Fruit fly (Drosophila melanogaster) whole organism, embryonic: Measurements from ENCODE around the gene Grip128.
A peak's percentile ranks its signal among the peaks of the same experiment; 100 is the strongest.

ENCODE experiments used
- Asciz ChIP-seq: fragments of 200-800 bp; sonication (Bioruptor generic); optimal IDR thresholded peaks from 2 replicates; lab custom pipeline; 2017; ENCODE audit warnings: missing biosample characterization, mild to moderate bottlenecking, missing genetic modification characterization, missing genetic modification reagents
- Blimp-1 ChIP-seq: fragments of 200-800 bp; sonication (Bioruptor generic); optimal IDR thresholded peaks from 3 replicates; lab custom pipeline; 2018; ENCODE audit warnings: missing biosample characterization, missing genetic modification characterization, mild to moderate bottlenecking, moderate library complexity, missing genetic modification reagents
- CG10431 ChIP-seq: fragments of 200-800 bp; sonication (Bioruptor generic); optimal IDR thresholded peaks from 3 replicates; lab custom pipeline; 2018; ENCODE audit warnings: missing biosample characterization, mild to moderate bottlenecking, missing genetic modification characterization
- CG11504 ChIP-seq: fragments of 200-800 bp; sonication (Bioruptor generic); optimal IDR thresholded peaks from 3 replicates; lab custom pipeline; 2019; ENCODE audit warnings: missing biosample characterization, mild to moderate bottlenecking, missing genetic modification characterization, moderate library complexity
- CG14441 ChIP-seq: fragments of 200-800 bp; sonication (Bioruptor generic); IDR thresholded peaks from 2 replicates; pipeline ENCODE4 v1.3.6; 2022; ENCODE audit warnings: missing biosample characterization, missing genetic modification characterization
- CG15696 ChIP-seq: fragments of 200-800 bp; sonication (Bioruptor generic); optimal IDR thresholded peaks from 2 replicates; lab custom pipeline; 2019; ENCODE audit warnings: missing biosample characterization, mild to moderate bottlenecking, missing genetic modification characterization, moderate library complexity
- CG17361 ChIP-seq: fragments of 200-800 bp; sonication (Bioruptor generic); IDR thresholded peaks from 3 replicates; pipeline ENCODE4 v1.3.6; 2022; ENCODE audit warnings: missing biosample characterization, missing genetic modification characterization
- CG18599 ChIP-seq: fragments of 200-800 bp; sonication (Bioruptor generic); optimal IDR thresholded peaks from 3 replicates; lab custom pipeline; 2017; ENCODE audit warnings: missing biosample characterization, missing genetic modification characterization, mild to moderate bottlenecking, moderate library complexity, missing genetic modification reagents
- CG2202 ChIP-seq: fragments of 200-800 bp; sonication (Bioruptor generic); optimal IDR thresholded peaks from 2 replicates; lab custom pipeline; 2018; ENCODE audit warnings: missing biosample characterization, mild to moderate bottlenecking, missing genetic modification characterization
- CG2875 ChIP-seq: fragments of 200-800 bp; sonication (Bioruptor generic); optimal IDR thresholded peaks from 2 replicates; lab custom pipeline; 2017; ENCODE audit warnings: missing biosample characterization, mild to moderate bottlenecking, missing genetic modification characterization, missing genetic modification reagents
- CG32772 ChIP-seq: fragments of 200-800 bp; sonication (Bioruptor generic); IDR thresholded peaks from 2 replicates; pipeline ENCODE4 v1.3.6; 2022; ENCODE audit warnings: missing biosample characterization, missing genetic modification characterization
- CG33557 ChIP-seq: fragments of 200-800 bp; sonication (Bioruptor generic); optimal IDR thresholded peaks from 2 replicates; lab custom pipeline; 2019; ENCODE audit warnings: missing biosample characterization, mild to moderate bottlenecking, missing genetic modification characterization, moderate library complexity
- CG3407 ChIP-seq: fragments of 200-800 bp; sonication (Bioruptor generic); optimal IDR thresholded peaks from 2 replicates; lab custom pipeline; 2018; ENCODE audit warnings: missing biosample characterization, mild to moderate bottlenecking, missing genetic modification characterization
- CG3995 ChIP-seq: fragments of 200-800 bp; sonication (Bioruptor generic); optimal IDR thresholded peaks from 3 replicates; lab custom pipeline; 2016; ENCODE audit warnings: missing biosample characterization, missing genetic modification characterization
- CG4328 ChIP-seq: fragments of 200-800 bp; sonication (Bioruptor generic); optimal IDR thresholded peaks from 3 replicates; lab custom pipeline; 2017; ENCODE audit warnings: missing biosample characterization, missing genetic modification reagents, missing genetic modification characterization
- CG43689 ChIP-seq: fragments of 200-800 bp; sonication (Bioruptor generic); IDR thresholded peaks from 2 replicates; pipeline ENCODE4 v1.3.6; 2022; ENCODE audit warnings: missing biosample characterization, missing genetic modification characterization
- CG5180 ChIP-seq: fragments of 200-800 bp; sonication (Bioruptor generic); optimal IDR thresholded peaks from 3 replicates; lab custom pipeline; 2017; ENCODE audit warnings: missing biosample characterization, missing genetic modification characterization, mild to moderate bottlenecking, moderate library complexity, missing genetic modification reagents
- CG6683 ChIP-seq: fragments of 200-800 bp; sonication (Bioruptor generic); optimal IDR thresholded peaks from 2 replicates; lab custom pipeline; 2017; ENCODE audit warnings: missing biosample characterization, mild to moderate bottlenecking, missing genetic modification characterization, missing genetic modification reagents
- CG6813 ChIP-seq: fragments of 200-800 bp; sonication (Bioruptor generic); optimal IDR thresholded peaks from 2 replicates; lab custom pipeline; 2017; ENCODE audit warnings: missing biosample characterization, missing genetic modification characterization, mild to moderate bottlenecking, moderate library complexity, missing genetic modification reagents
- CG7786 ChIP-seq: fragments of 200-800 bp; sonication (Bioruptor generic); optimal IDR thresholded peaks from 2 replicates; lab custom pipeline; 2016; ENCODE audit warnings: missing biosample characterization, missing genetic modification characterization
- CG7839 ChIP-seq: fragments of 200-800 bp; sonication (Bioruptor generic); optimal IDR thresholded peaks from 3 replicates; lab custom pipeline; 2018; ENCODE audit warnings: missing biosample characterization, mild to moderate bottlenecking, missing genetic modification characterization, moderate library complexity
- CG8359 ChIP-seq: fragments of 200-800 bp; sonication (Bioruptor generic); optimal IDR thresholded peaks from 2 replicates; lab custom pipeline; 2017; ENCODE audit warnings: missing biosample characterization, mild to moderate bottlenecking, missing genetic modification characterization, borderline replicate concordance
- Drgx ChIP-seq: fragments of 200-800 bp; sonication (Bioruptor generic); IDR thresholded peaks from 2 replicates; pipeline ENCODE4 v1.3.6; 2022; ENCODE audit warnings: missing biosample characterization, missing genetic modification characterization
- GATAe ChIP-seq: fragments of 200-800 bp; sonication (Bioruptor generic); conservative IDR thresholded peaks from 2 replicates; pipeline ENCODE4 v1.3.6; 2022; ENCODE audit warnings: missing biosample characterization, missing genetic modification characterization
- MTF-1 ChIP-seq: fragments of 200-800 bp; sonication (Bioruptor generic); optimal IDR thresholded peaks from 2 replicates; lab custom pipeline; 2018; ENCODE audit warnings: missing biosample characterization, mild to moderate bottlenecking, missing genetic modification characterization, borderline replicate concordance
- Ptx1 ChIP-seq: fragments of 200-800 bp; sonication (Bioruptor generic); IDR thresholded peaks from 2 replicates; pipeline ENCODE4 v1.3.6; 2022; ENCODE audit warnings: missing biosample characterization, missing genetic modification characterization
- Rfx ChIP-seq: fragments of 200-800 bp; sonication (Bioruptor generic); IDR thresholded peaks from 2 replicates; pipeline ENCODE4 v1.3.6; 2022; ENCODE audit warnings: missing biosample characterization, missing genetic modification characterization
- Usf ChIP-seq: fragments of 200-800 bp; sonication (Bioruptor generic); optimal IDR thresholded peaks from 2 replicates; lab custom pipeline; 2017; ENCODE audit warnings: missing genotype, missing biosample characterization, missing genetic modification characterization
- Vsx1 ChIP-seq: fragments of 200-800 bp; sonication (Bioruptor generic); optimal IDR thresholded peaks from 2 replicates; lab custom pipeline; 2017; ENCODE audit warnings: missing biosample characterization, mild to moderate bottlenecking, missing genetic modification characterization, missing genetic modification reagents
- Xrp1 ChIP-seq: fragments of 200-800 bp; sonication (Bioruptor generic); IDR thresholded peaks from 2 replicates; pipeline ENCODE4 v1.3.6; 2022; ENCODE audit warnings: missing biosample characterization, missing genetic modification characterization
- ac ChIP-seq: fragments of 200-800 bp; sonication (Bioruptor generic); optimal IDR thresholded peaks from 3 replicates; lab custom pipeline; 2017; ENCODE audit warnings: missing biosample characterization, mild to moderate bottlenecking, missing genetic modification characterization
- ara ChIP-seq: fragments of 200-800 bp; sonication (Bioruptor generic); IDR thresholded peaks from 2 replicates; pipeline ENCODE4 v1.3.6; 2022; ENCODE audit warnings: missing biosample characterization, missing genetic modification characterization
- ato ChIP-seq: fragments of 200-800 bp; sonication (Bioruptor generic); IDR thresholded peaks from 2 replicates; pipeline ENCODE4 v1.3.6; 2022; ENCODE audit warnings: missing biosample characterization, missing genetic modification characterization; ENCODE audit not compliant: partially characterized antibody
- chinmo ChIP-seq: fragments of 200-800 bp; sonication (Bioruptor generic); IDR thresholded peaks from 4 replicates; pipeline ENCODE4 v1.3.6; 2022; ENCODE audit warnings: missing biosample characterization, missing genetic modification characterization; ENCODE audit not compliant: partially characterized antibody
- crol ChIP-seq: fragments of 200-800 bp; sonication (Bioruptor generic); IDR thresholded peaks from 2 replicates; pipeline ENCODE4 v1.3.6; 2022; ENCODE audit warnings: missing biosample characterization, missing genetic modification characterization
- dpn ChIP-seq, 2 experiments: fragments of 200-800 bp; sonication (Bioruptor generic); optimal IDR thresholded peaks; 3 replicates each; lab custom pipeline; 2016; ENCODE audit warnings: missing biosample characterization in 2 of 2, missing genetic modification characterization in 2 of 2
- exex ChIP-seq: fragments of 200-800 bp; sonication (Bioruptor generic); optimal IDR thresholded peaks from 4 replicates; lab custom pipeline; 2018; ENCODE audit warnings: missing biosample characterization, mild to moderate bottlenecking, missing genetic modification characterization, moderate library complexity
- fd102C ChIP-seq: fragments of 200-800 bp; sonication (Bioruptor generic); optimal IDR thresholded peaks from 2 replicates; lab custom pipeline; 2018; ENCODE audit warnings: missing biosample characterization, mild to moderate bottlenecking, missing genetic modification characterization, moderate library complexity
- hbn ChIP-seq: fragments of 200-800 bp; sonication (Bioruptor generic); IDR thresholded peaks from 2 replicates; pipeline ENCODE4 v1.3.6; 2022; ENCODE audit warnings: missing biosample characterization, missing genetic modification characterization; ENCODE audit not compliant: partially characterized antibody
- lab ChIP-seq: fragments of 200-800 bp; sonication (Bioruptor generic); optimal IDR thresholded peaks from 3 replicates; lab custom pipeline; 2017; ENCODE audit warnings: missing biosample characterization, missing genetic modification characterization, mild to moderate bottlenecking, moderate library complexity, missing genetic modification reagents
- org-1 ChIP-seq: fragments of 200-800 bp; sonication (Bioruptor generic); optimal IDR thresholded peaks from 2 replicates; lab custom pipeline; 2017; ENCODE audit warnings: missing biosample characterization, missing genetic modification characterization
- peb ChIP-seq: fragments of 200-800 bp; sonication (Bioruptor generic); IDR thresholded peaks from 2 replicates; pipeline ENCODE4 v1.3.6; 2022; ENCODE audit warnings: missing biosample characterization, missing genetic modification characterization
- prd ChIP-seq, 3 experiments: fragments of >200 bp in 2 of 3; fragments of 200-800 bp in 1 of 3; sonication (Bioruptor generic) in 1 of 3; optimal IDR thresholded peaks in 2 of 3; IDR thresholded peaks in 1 of 3; 2 replicates in 2 of 3; 3 replicates in 1 of 3; pipeline versions ENCODE4 v1.3.6 to Lab custom; 2017 to 2022; ENCODE audit warnings: missing biosample characterization in 1 of 3, missing genetic modification characterization in 1 of 3
- sens ChIP-seq: fragments of 200-800 bp; sonication (Bioruptor generic); peaks from one replicate; lab custom pipeline; 2016; ENCODE audit warnings: missing biosample characterization, missing genetic modification characterization
- sens-2 ChIP-seq: fragments of 200-800 bp; sonication (Bioruptor generic); IDR thresholded peaks from 2 replicates; pipeline ENCODE4 v1.3.6; 2022; ENCODE audit warnings: missing biosample characterization, missing genetic modification characterization
- z ChIP-seq: fragments of 200-800 bp; sonication (Bioruptor generic); IDR thresholded peaks from 3 replicates; pipeline ENCODE4 v1.3.6; 2022; ENCODE audit warnings: missing biosample characterization, missing genetic modification characterization

Grip128 gene

DNA sequence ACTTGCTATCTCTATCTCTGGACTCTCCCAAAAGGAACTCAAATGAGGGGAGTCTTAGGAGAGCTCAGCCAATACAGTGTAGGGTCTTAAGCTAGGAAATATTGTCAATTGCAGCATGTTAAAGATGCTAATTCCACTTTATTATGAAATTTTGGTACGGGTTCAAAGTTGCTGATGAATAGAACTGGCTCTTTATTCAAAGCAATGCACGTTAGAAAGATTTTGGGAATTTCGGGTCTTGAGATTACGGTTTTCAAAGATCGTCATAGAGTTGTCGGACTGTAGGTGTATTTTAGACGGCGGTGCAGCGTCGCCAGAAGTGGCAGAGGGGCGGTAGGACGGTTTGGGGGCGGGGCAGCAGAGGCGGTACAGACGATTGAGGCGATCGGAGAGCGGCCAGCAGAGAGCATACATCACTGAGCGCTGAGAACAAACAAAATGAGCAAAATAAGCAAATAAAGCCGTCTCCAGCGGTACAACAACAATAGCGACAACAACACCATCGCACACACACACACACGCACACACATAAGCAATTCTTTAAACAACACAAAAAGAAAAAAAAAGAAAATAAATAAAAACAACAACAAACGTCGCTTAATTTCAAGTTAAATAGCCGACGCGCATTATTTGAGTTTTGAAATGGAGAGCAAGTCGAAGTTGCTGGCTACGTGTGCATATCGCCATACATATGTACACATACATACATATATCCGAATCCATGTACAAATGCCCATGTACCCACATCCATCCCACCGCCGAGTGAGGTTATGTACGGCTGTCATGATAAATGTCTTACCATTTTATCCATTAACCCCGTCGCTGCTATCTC lies 25.7 kb upstream of the Grip128 start (continued):
- TF ChIP-seq MTF-1 (GFP tag; lab: Kevin White, UChicago) (peak; percentile 58), CG5180 (GFP tag; lab: Kevin White, UChicago) (peak; percentile 34), hbn (GFP tag; lab: Robert Waterston, UW) (no peak), CG4328 (GFP tag; lab: Kevin White, UChicago) (peak; percentile 21), CG8359 (GFP tag; lab: Kevin White, UChicago) (peak; percentile 28), org-1 (GFP tag; lab: Kevin White, UChicago) (peak; percentile 4), dpn (GFP tag; optimal IDR thresholded peaks at IDR 0.05; lab: Kevin White, UChicago) (peak in 1 of 2 experiments; percentile 5), CG6683 (no peak), peb (GFP tag; lab: Robert Waterston, UW) (peak; percentile 6; the same call in 1 of the 2 replicates), Drgx (GFP tag; lab: Robert Waterston, UW) (peak; percentile 8; the same call in 1 of the 2 replicates), ara (GFP tag; lab: Robert Waterston, UW) (peak; percentile 31; the same call in 1 of the 2 replicates), CG3407 (peak; percentile 57), CG10431 (peak; percentile 53), CG3995 (GFP tag; lab: Kevin White, UChicago) (no peak), CG14441 (no peak), CG2875 (GFP tag; lab: Kevin White, UChicago) (peak; percentile 55), Asciz (GFP tag; lab: Kevin White, UChicago) (peak; percentile 25), Blimp-1 (GFP tag; lab: Kevin White, UChicago) (peak; percentile 21), CG2202 (tag; lab: Kevin White, UChicago) (peak; percentile 51), sens (GFP tag; lab: Kevin White, UChicago) (peak; percentile 75), CG15696 (peak; percentile 29), CG7839 (peak; percentile 24), ac (peak; percentile 13), prd (optimal IDR thresholded peaks at IDR 0.05; lab: Kevin White, UChicago) (no peak), prd (GFP tag; IDR thresholded peaks at IDR 0.05; lab: Robert Waterston, UW) (peak; percentile 47; the same call in 1 of the 3 replicates), CG33557 (peak; percentile 33), Xrp1 (GFP tag; lab: Robert Waterston, UW) (0 out of 2 replicates have a peak, but pooled peaks have one; percentile 19), z (GFP tag; lab: Robert Waterston, UW) (no peak), Ptx1 (GFP tag; lab: Robert Waterston, UW) (0 out of 2 replicates have a peak, but pooled peaks have one; percentile 22), CG17361 (GFP tag; lab: Robert Waterston, UW) (0 out of 3 replicates have a peak, but pooled peaks have one; percentile 18), CG6813 (GFP tag; lab: Kevin White, UChicago) (peak; percentile 67)

DNA sequence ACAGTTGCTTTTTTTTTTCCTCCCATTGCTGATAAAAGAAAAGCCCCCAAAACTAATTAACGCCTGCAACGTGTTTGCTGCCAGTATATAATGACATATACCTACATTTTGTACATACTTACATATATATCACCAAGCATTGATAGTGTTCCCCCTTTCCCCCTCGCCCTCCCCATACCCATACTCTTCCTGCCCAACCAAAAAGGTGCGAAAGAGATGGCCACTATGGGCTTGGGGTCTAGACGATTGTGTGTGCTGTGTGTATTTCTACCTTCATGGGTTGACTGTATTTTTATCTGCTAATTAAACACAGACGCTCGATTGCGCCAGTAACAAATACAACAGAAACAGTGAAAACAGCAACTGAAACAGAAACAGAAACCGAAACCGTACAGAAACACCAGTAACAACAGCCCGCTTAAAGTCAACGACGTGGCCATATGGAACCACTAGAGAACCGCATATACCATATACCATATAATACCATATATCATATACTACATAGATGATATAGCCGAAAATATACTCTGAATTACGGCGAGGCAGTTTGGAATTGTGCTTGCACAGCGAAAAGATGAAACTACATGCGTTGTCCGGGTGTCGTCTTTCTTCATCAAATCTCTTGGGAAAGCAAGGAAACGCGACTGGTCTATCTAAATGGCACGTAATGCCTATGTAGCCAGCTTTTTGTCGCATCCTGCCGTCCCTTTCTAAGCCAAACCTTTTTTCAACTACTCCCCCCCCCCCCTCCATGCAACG lies 24.9 kb upstream of the Grip128 start:
- TF ChIP-seq fd102C (GFP tag; lab: Kevin White, UChicago) (no peak), Vsx1 (peak; percentile 70), exex (tag; lab: Kevin White, UChicago) (peak; percentile 59), crol (peak; percentile 87), GATAe (GFP tag; lab: Robert Waterston, UW) (peak; percentile 55; the same call in 1 of the 2 replicates), lab (GFP tag; lab: Kevin White, UChicago) (peak; percentile 31), CG11504 (tag; lab: Kevin White, UChicago) (no peak), ato (GFP tag; lab: Robert Waterston, UW) (no peak), CG7786 (GFP tag; lab: Kevin White, UChicago) (no peak), CG32772 (GFP tag; lab: Robert Waterston, UW) (no peak), Usf (no peak), Rfx (no peak), CG18599 (GFP tag; lab: Kevin White, UChicago) (peak; percentile 13), chinmo (GFP tag; lab: Robert Waterston, UW) (0 out of 4 replicates have a peak, but pooled peaks have one; percentile 49), CG43689 (GFP tag; lab: Robert Waterston, UW) (no peak), sens-2 (GFP tag; lab: Robert Waterston, UW) (no peak)
